Worm (Caenorhabditis elegans): ENCODE data around the gene C01G5.25.
"Not testable (repeated sequence)": the region's sequence is repeated elsewhere in the genome, so short reads cannot be mapped to it uniquely, and the experiment has no call there.

Gene C01G5.25

DNA sequence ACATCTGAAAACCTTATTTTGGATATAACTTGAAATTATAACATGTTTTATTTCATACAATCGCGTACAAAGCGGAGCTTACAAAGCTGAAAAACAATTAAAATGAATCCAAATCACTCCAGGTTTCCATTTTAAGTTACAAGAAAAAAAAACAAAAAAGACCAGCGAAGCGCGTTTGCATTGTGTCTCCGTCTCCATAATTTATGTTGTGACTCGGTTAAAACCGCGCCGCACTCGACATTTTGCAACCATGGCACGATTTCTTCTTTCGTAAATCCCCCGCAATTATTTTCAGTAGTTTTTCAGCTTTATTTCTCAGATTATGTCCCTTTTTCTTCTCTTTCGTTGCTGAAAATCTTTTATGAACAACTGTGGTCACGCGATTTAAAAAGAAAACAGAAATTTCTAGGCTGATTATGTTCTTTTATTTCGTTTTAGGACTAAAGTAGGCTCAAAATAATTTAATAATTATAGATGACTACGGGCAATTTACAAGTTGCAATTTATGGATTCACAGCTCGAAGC, 44.0 kb downstream of the C01G5.25 start, which contains the start of the genes F38A5.2 and dnj-11:
Gene F38A5.2, minus strand, starts transcription at position 4 of the 525 bp plus-strand sequence.
Gene dnj-11, plus strand, starts transcription at position 475 of the 525 bp plus-strand sequence.
- TF ChIP-seq B0310.2 (tag; optimal IDR thresholded peaks at IDR 0.05) (no peak), F13C5.2 (tag; optimal IDR thresholded peaks at IDR 0.05) (peak; percentile 59)

DNA sequence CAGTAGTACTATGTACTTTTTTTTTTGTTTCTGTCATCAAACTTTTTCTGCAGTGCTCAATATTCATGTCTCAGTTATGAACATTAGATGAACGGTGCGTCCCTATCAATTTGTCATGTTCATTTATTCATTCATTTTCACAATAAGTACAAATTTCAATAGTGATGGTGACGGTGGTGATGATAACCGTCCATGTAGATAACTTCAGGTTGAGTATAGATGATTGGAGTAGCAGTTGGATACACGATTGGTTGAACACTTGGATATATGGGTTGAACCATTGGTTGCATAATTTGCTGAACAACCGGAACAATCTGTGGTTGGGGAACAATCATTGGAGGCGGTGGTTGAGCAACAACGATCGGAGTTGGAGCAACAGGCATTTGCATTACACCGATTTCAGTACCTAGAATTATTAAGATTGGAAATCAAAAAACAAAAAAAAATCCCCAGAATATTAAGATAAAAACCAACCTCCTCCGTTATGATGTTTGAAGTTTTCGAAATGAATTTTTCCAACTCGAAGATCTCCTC, 46.7 kb downstream of the C01G5.25 start:
- no peak for TF ChIP-seq hnd-1 (tag; optimal IDR thresholded peaks at IDR 0.05)
- TF ChIP-seq sea-1 (GFP tag; conservative IDR thresholded peaks at IDR 0.05), result no peak
- TF ChIP-seq ets-7 (tag; optimal IDR thresholded peaks at IDR 0.05), result no peak
- no peak for TF ChIP-seq tbx-11 (GFP tag; IDR thresholded peaks at IDR 0.05)
- TF ChIP-seq F13C5.2 (tag; optimal IDR thresholded peaks at IDR 0.05), result no peak
- no peak for TF ChIP-seq aly-1 (tag; optimal IDR thresholded peaks at IDR 0.05)
- TF ChIP-seq ceh-13 (GFP tag; optimal IDR thresholded peaks at IDR 0.05), result no peak
- no peak for TF ChIP-seq tbx-37 (GFP tag; conservative IDR thresholded peaks at IDR 0.05)
- no peak for TF ChIP-seq pes-1 (GFP tag; IDR thresholded peaks at IDR 0.05)
- TF ChIP-seq hmbx-1 (tag; optimal IDR thresholded peaks at IDR 0.05), result no peak
- no peak for TF ChIP-seq hmg-4 (GFP tag; optimal IDR thresholded peaks at IDR 0.05)
- no peak for TF ChIP-seq ama-1 (optimal IDR thresholded peaks at IDR 0.05)
- TF ChIP-seq scrt-1 (GFP tag; IDR thresholded peaks at IDR 0.05), result no peak

DNA sequence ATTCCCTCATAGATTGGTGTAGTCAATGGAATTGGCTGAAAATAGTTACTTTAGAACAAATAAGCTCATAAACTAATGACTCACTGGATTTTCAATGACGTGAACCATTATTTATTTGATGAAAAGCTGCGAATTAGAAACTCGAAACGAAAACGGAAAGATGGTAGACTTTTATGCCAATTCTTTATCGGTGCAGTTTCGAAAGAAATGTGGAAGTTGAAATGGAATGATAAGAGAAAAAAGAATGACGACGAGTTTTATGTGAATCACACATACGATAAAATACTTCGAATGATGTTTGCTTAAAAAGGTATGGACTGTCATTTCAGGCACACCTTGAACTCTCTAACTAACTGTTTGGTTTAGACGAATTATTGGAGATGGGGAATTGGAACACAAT, 48.5 kb downstream of the C01G5.25 start, which contains the start of the genes lec-11 and irld-7:
Gene lec-11, minus strand, starts transcription at position 126 of the 400 bp plus-strand sequence.
Gene irld-7, plus strand, starts transcription at position 332 of the 400 bp plus-strand sequence.
- TF ChIP-seq pes-1 (GFP tag; IDR thresholded peaks at IDR 0.05), result no peak
- no peak for TF ChIP-seq ets-7 (tag; optimal IDR thresholded peaks at IDR 0.05)

DNA sequence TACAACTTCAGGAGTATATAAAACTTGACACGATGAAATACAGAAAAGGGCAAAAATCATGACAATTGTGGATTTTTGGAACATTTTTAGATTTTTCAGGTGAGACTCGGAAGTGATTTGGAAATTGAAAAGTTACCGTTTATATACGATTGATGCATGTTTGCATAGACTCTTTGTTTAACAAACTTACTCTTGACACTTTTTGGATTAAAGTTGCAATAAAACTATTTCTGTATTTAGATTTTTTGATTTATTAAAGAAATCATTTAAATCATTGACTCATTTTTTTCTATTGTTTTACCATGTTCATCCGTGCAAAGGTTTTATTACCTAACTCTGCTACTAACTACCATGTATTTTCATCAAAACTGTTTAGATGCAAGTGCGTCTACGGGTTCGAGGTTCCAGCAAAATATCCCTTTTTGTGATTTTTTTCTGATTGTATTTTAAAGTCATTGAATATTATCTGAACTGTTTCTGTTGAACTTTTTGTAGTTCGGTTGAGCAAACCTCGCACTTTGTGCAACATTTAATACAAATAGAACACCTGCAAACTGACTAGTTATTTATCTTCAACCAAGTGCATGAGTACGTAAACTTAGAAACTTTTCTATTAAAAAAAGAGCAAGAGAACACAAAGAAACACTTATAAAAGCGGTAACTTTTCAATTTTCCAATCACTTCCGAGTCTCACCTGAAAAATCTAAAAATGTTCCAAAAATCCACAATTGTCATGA, 49.7 kb downstream of the C01G5.25 start, which contains the start of the genes nspb-1 and nspb-2:
Gene nspb-1, minus strand, starts transcription at position 101 of the 737 bp plus-strand sequence.
Gene nspb-2, plus strand, starts transcription at position 687 of the 737 bp plus-strand sequence.
- not testable (repeated sequence) for TF ChIP-seq hmg-4 (GFP tag; optimal IDR thresholded peaks at IDR 0.05); aly-1 (tag; optimal IDR thresholded peaks at IDR 0.05); ceh-13 (GFP tag; optimal IDR thresholded peaks at IDR 0.05)

DNA sequence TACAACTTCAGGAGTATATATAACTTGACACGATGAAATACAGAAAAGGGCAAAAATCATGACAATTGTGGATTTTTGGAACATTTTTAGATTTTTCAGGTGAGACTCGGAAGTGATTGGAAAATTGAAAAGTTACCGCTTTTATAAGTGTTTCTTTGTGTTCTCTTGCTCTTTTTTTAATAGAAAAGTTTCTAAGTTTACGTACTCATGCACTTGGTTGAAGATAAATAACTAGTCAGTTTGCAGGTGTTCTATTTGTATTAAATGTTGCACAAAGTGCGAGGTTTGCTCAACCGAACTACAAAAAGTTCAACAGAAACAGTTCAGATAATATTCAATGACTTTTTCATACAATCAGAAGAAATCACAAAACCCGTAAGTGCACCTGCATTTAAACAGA, 53.4 kb downstream of the C01G5.25 start, which contains the start of gene nspb-3:
Gene nspb-3, minus strand, starts transcription at position 101 of the 400 bp plus-strand sequence.
- not testable (repeated sequence) for TF ChIP-seq tbx-11 (GFP tag; IDR thresholded peaks at IDR 0.05); tbx-37 (GFP tag; conservative IDR thresholded peaks at IDR 0.05); sea-1 (GFP tag; conservative IDR thresholded peaks at IDR 0.05)

DNA sequence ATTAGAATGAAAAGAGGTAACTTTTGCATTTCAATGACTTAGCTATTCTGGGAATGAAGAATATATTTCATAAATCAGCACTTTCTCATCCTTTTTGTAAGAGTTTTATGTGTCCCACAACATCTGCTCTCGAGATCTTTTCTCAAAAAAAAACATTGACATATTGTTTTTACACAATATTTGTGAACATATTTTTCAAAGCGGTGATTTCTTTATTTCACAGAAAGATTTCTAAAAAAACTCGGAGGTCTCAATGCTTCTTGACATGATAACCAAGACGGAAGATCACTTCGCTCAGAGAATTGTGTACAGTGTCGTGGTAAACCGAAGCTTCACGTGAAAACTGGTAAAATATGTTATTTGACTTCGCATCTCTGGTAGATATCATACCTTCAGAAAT, 54.4 kb downstream of the C01G5.25 start, which contains the start of gene F38A5.22:
Gene F38A5.22, minus strand, starts transcription at position 29 of the 400 bp plus-strand sequence.
- TF ChIP-seq B0310.2 (tag; optimal IDR thresholded peaks at IDR 0.05) (no peak), flt-1 (GFP tag; IDR thresholded peaks at IDR 0.05) (no peak), scrt-1 (GFP tag; IDR thresholded peaks at IDR 0.05) (no peak), ceh-13 (GFP tag; optimal IDR thresholded peaks at IDR 0.05) (no peak), ceh-36 (tag; optimal IDR thresholded peaks at IDR 0.05) (no peak), hnd-1 (tag; optimal IDR thresholded peaks at IDR 0.05) (no peak), aly-1 (tag; optimal IDR thresholded peaks at IDR 0.05) (no peak), ets-7 (tag; optimal IDR thresholded peaks at IDR 0.05) (no peak), F13C5.2 (tag; optimal IDR thresholded peaks at IDR 0.05) (no peak), tbx-11 (GFP tag; IDR thresholded peaks at IDR 0.05) (no peak), ama-1 (optimal IDR thresholded peaks at IDR 0.05) (no peak), hmg-4 (GFP tag; optimal IDR thresholded peaks at IDR 0.05) (no peak)

DNA sequence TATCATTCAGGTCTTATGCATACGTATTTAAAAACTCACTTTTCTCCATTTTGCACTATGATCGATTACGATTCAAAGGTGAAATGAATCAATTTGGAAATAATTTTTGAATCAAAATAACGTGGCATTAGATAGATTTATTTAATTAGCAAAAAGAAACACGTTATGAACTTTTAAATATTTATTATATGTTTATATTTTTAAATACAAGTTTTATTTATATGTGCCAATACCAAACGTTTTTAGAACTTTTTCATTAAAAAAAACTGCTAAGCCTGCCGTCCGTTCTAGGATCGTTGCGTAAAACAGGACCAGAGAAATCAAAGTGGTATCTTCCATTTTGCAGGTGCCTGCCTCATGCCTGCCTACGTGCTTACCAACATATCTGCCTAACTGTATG, 55.8 kb downstream of the C01G5.25 start, which contains the start of gene F38A5.6:
Gene F38A5.6, minus strand, starts transcription at position 101 of the 400 bp plus-strand sequence.
- TF ChIP-seq hmg-4 (GFP tag; optimal IDR thresholded peaks at IDR 0.05) (no peak), scrt-1 (GFP tag; IDR thresholded peaks at IDR 0.05) (no peak), F13C5.2 (tag; optimal IDR thresholded peaks at IDR 0.05) (no peak), ceh-13 (GFP tag; optimal IDR thresholded peaks at IDR 0.05) (no peak), ets-7 (tag; optimal IDR thresholded peaks at IDR 0.05) (no peak), ceh-36 (tag; optimal IDR thresholded peaks at IDR 0.05) (no peak), hnd-1 (tag; optimal IDR thresholded peaks at IDR 0.05) (no peak), tbx-37 (GFP tag; conservative IDR thresholded peaks at IDR 0.05) (no peak), flt-1 (GFP tag; IDR thresholded peaks at IDR 0.05) (no peak), sea-1 (GFP tag; conservative IDR thresholded peaks at IDR 0.05) (no peak), tbx-11 (GFP tag; IDR thresholded peaks at IDR 0.05) (no peak), hmbx-1 (tag; optimal IDR thresholded peaks at IDR 0.05) (no peak), aly-1 (tag; optimal IDR thresholded peaks at IDR 0.05) (no peak), B0310.2 (tag; optimal IDR thresholded peaks at IDR 0.05) (no peak), tra-4 (tag; optimal IDR thresholded peaks at IDR 0.05) (no peak), pes-1 (GFP tag; IDR thresholded peaks at IDR 0.05) (no peak)

DNA sequence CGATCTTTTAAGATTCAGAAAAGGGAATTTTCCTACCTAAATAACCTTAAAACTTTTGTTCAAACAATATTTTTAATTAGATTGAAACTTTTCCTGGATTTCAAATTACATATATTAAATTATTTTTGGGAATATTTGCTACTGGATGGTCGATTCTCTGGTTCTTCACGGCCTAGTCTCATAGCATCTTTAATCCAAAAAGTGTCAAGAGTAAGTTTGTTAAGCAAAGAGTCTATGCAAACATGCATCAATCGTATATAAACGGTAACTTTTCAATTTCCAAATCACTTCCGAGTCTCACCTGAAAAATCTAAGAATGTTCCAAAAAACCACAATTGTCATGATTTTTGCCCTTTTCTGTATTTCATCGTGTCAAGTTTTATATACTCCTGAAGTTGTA, 56.4 kb downstream of the C01G5.25 start, which contains the start of gene nspb-4:
Gene nspb-4, plus strand, starts transcription at position 301 of the 400 bp plus-strand sequence.
- TF ChIP-seq ets-7 (tag; optimal IDR thresholded peaks at IDR 0.05); tbx-11 (GFP tag; IDR thresholded peaks at IDR 0.05); tbx-37 (GFP tag; conservative IDR thresholded peaks at IDR 0.05): not testable (repeated sequence)
